Fruit fly (Drosophila melanogaster) whole organism, embryonic: ENCODE results near the gene Fmr1.

Experiments
- Atf6 ChIP-seq: fragments of 200-800 bp; sonication (Bioruptor generic); IDR thresholded peaks from 2 replicates; pipeline ENCODE4 v1.3.6; 2022; ENCODE audit warnings: missing biosample characterization, missing genetic modification characterization
- CG1024 ChIP-seq: fragments of 200-800 bp; sonication (Bioruptor generic); IDR thresholded peaks from 2 replicates; pipeline ENCODE4 v1.3.6; 2022; ENCODE audit warnings: missing biosample characterization, missing genetic modification characterization
- CG12219 ChIP-seq: fragments of 200-800 bp; sonication (Bioruptor generic); optimal IDR thresholded peaks from 3 replicates; lab custom pipeline; 2018; ENCODE audit warnings: missing biosample characterization, mild to moderate bottlenecking, missing genetic modification characterization
- CG13894 ChIP-seq: fragments of 200-800 bp; sonication (Bioruptor generic); optimal IDR thresholded peaks from 3 replicates; lab custom pipeline; 2018; ENCODE audit warnings: missing biosample characterization, mild to moderate bottlenecking, missing genetic modification characterization, moderate library complexity
- CG16815 ChIP-seq: fragments of 200-800 bp; sonication (Bioruptor generic); optimal IDR thresholded peaks from 3 replicates; lab custom pipeline; 2017; ENCODE audit warnings: missing biosample characterization, mild to moderate bottlenecking, missing genetic modification characterization
- CG17385 ChIP-seq: fragments of 200-800 bp; sonication (Bioruptor generic); optimal IDR thresholded peaks from 3 replicates; lab custom pipeline; 2018; ENCODE audit warnings: missing biosample characterization, mild to moderate bottlenecking, missing genetic modification characterization
- CG2712 ChIP-seq: fragments of 200-800 bp; optimal IDR thresholded peaks from 3 replicates; lab custom pipeline; 2019; ENCODE audit warnings: missing biosample characterization, mild to moderate bottlenecking, missing genetic modification characterization, moderate library complexity
- CG34224 ChIP-seq: fragments of 200-800 bp; sonication (Bioruptor generic); IDR thresholded peaks from 3 replicates; pipeline ENCODE4 v1.3.6; 2022; ENCODE audit warnings: missing biosample characterization, missing genetic modification characterization; ENCODE audit not compliant: partially characterized antibody
- CG4282 ChIP-seq: fragments of 200-800 bp; sonication (Bioruptor generic); optimal IDR thresholded peaks from 2 replicates; lab custom pipeline; 2016; ENCODE audit warnings: missing biosample characterization, missing genetic modification characterization
- CG43689 ChIP-seq: fragments of 200-800 bp; sonication (Bioruptor generic); IDR thresholded peaks from 2 replicates; pipeline ENCODE4 v1.3.6; 2022; ENCODE audit warnings: missing biosample characterization, missing genetic modification characterization
- CG7357 ChIP-seq: fragments of 200-800 bp; sonication (Bioruptor generic); IDR thresholded peaks from 3 replicates; pipeline ENCODE4 v1.3.6; 2022; ENCODE audit warnings: missing biosample characterization, missing genetic modification characterization
- CG7745 ChIP-seq: fragments of 200-800 bp; sonication (Bioruptor generic); optimal IDR thresholded peaks from 2 replicates; lab custom pipeline; 2018; ENCODE audit warnings: missing biosample characterization, mild to moderate bottlenecking, missing genetic modification characterization, moderate library complexity
- CG9797 ChIP-seq: fragments of 200-800 bp; sonication (Bioruptor generic); optimal IDR thresholded peaks from 3 replicates; lab custom pipeline; 2018; ENCODE audit warnings: missing biosample characterization, mild to moderate bottlenecking, missing genetic modification characterization
- D19A ChIP-seq: fragments of 200-800 bp; optimal IDR thresholded peaks from 3 replicates; lab custom pipeline; 2019; ENCODE audit warnings: missing biosample characterization, mild to moderate bottlenecking, missing genetic modification characterization, moderate library complexity
- Dbx ChIP-seq: fragments of 200-800 bp; sonication (Bioruptor generic); IDR thresholded peaks from 3 replicates; pipeline ENCODE4 v1.3.6; 2022; ENCODE audit warnings: missing biosample characterization, missing genetic modification characterization
- Elba2 ChIP-seq: fragments of 200-800 bp; sonication (Bioruptor generic); optimal IDR thresholded peaks from 3 replicates; lab custom pipeline; 2016; ENCODE audit warnings: missing biosample characterization, missing genetic modification characterization
- Ets97D ChIP-seq: fragments of 200-800 bp; sonication (Bioruptor generic); optimal IDR thresholded peaks from 3 replicates; lab custom pipeline; 2016; ENCODE audit warnings: missing biosample characterization, missing genetic modification characterization
- Fer3 ChIP-seq: fragments of 200-800 bp; sonication (Bioruptor generic); optimal IDR thresholded peaks from 2 replicates; lab custom pipeline; 2018; ENCODE audit warnings: missing biosample characterization, mild to moderate bottlenecking, missing genetic modification characterization, moderate library complexity
- HHEX ChIP-seq: fragments of 200-800 bp; sonication (Bioruptor generic); optimal IDR thresholded peaks from 3 replicates; lab custom pipeline; 2017; ENCODE audit warnings: missing biosample characterization, mild to moderate bottlenecking, missing genetic modification characterization, missing genetic modification reagents
- Hsf ChIP-seq: fragments of 200-800 bp; sonication (Bioruptor generic); optimal IDR thresholded peaks from 3 replicates; lab custom pipeline; 2016; ENCODE audit warnings: missing biosample characterization, missing genetic modification characterization
- Mes4 ChIP-seq: fragments of 200-800 bp; sonication (Bioruptor generic); optimal IDR thresholded peaks from 2 replicates; lab custom pipeline; 2016; ENCODE audit warnings: missing biosample characterization, missing genetic modification characterization
- NFAT ChIP-seq: fragments of 200-800 bp; sonication (Bioruptor generic); IDR thresholded peaks from 2 replicates; pipeline ENCODE4 v1.3.6; 2022; ENCODE audit warnings: missing biosample characterization, missing genetic modification characterization
- Nf-YC ChIP-seq: fragments of 200-800 bp; optimal IDR thresholded peaks from 3 replicates; lab custom pipeline; 2019; ENCODE audit warnings: missing biosample characterization, mild to moderate bottlenecking, missing genetic modification characterization, moderate library complexity
- Oaz ChIP-seq: fragments of 200-800 bp; sonication (Bioruptor generic); IDR thresholded peaks from 2 replicates; pipeline ENCODE4 v1.3.6; 2022; ENCODE audit warnings: missing biosample characterization, missing genetic modification characterization
- Oli ChIP-seq: fragments of 200-800 bp; sonication (Bioruptor generic); optimal IDR thresholded peaks from 2 replicates; lab custom pipeline; 2018; ENCODE audit warnings: missing biosample characterization, mild to moderate bottlenecking, missing genetic modification characterization, moderate library complexity
- Opbp ChIP-seq: fragments of 200-800 bp; sonication (Bioruptor generic); IDR thresholded peaks from 3 replicates; pipeline ENCODE4 v1.3.6; 2022; ENCODE audit warnings: missing biosample characterization, missing genetic modification characterization; ENCODE audit not compliant: partially characterized antibody
- amos ChIP-seq: fragments of 200-800 bp; sonication (Bioruptor generic); IDR thresholded peaks from 2 replicates; pipeline ENCODE4 v1.3.6; 2022; ENCODE audit warnings: missing biosample characterization, missing genetic modification characterization; ENCODE audit not compliant: partially characterized antibody
- ato ChIP-seq: fragments of 200-800 bp; sonication (Bioruptor generic); IDR thresholded peaks from 2 replicates; pipeline ENCODE4 v1.3.6; 2022; ENCODE audit warnings: missing biosample characterization, missing genetic modification characterization; ENCODE audit not compliant: partially characterized antibody
- br ChIP-seq: fragments of >200 bp; optimal IDR thresholded peaks from 2 replicates; lab custom pipeline; 2017
- caup ChIP-seq: fragments of 200-800 bp; sonication (Bioruptor generic); optimal IDR thresholded peaks from 3 replicates; lab custom pipeline; 2017; ENCODE audit warnings: missing biosample characterization, mild to moderate bottlenecking, missing genetic modification characterization, moderate library complexity; ENCODE audit not compliant: severe bottlenecking
- chif ChIP-seq, 2 experiments: fragments of 200-800 bp; sonication (Bioruptor generic); optimal IDR thresholded peaks; 3 replicates each; lab custom pipeline; 2016; ENCODE audit warnings: missing biosample characterization in 2 of 2, missing genetic modification characterization in 2 of 2
- chinmo ChIP-seq: fragments of 200-800 bp; sonication (Bioruptor generic); IDR thresholded peaks from 4 replicates; pipeline ENCODE4 v1.3.6; 2022; ENCODE audit warnings: missing biosample characterization, missing genetic modification characterization; ENCODE audit not compliant: partially characterized antibody
- chm ChIP-seq: fragments of 200-800 bp; sonication (Bioruptor generic); IDR thresholded peaks from 2 replicates; pipeline ENCODE4 v1.3.6; 2022; ENCODE audit warnings: missing biosample characterization, missing genetic modification characterization
- danr ChIP-seq: fragments of 200-800 bp; sonication (Bioruptor generic); IDR thresholded peaks from 2 replicates; pipeline ENCODE4 v1.3.6; 2022; ENCODE audit warnings: missing biosample characterization, missing genetic modification characterization
- dmrt99B ChIP-seq: fragments of 200-800 bp; sonication (Bioruptor generic); optimal IDR thresholded peaks from 2 replicates; lab custom pipeline; 2018; ENCODE audit warnings: missing biosample characterization, mild to moderate bottlenecking, missing genetic modification characterization, moderate library complexity
- esg ChIP-seq: fragments of 200-800 bp; sonication (Bioruptor generic); conservative IDR thresholded peaks from 2 replicates; pipeline ENCODE4 v1.3.6; 2022; ENCODE audit warnings: missing biosample characterization, missing genetic modification characterization
- ewg ChIP-seq: fragments of 200-800 bp; sonication (Bioruptor generic); optimal IDR thresholded peaks from 3 replicates; lab custom pipeline; 2017; ENCODE audit warnings: mild to moderate bottlenecking, missing biosample characterization, missing genetic modification reagents, missing genetic modification characterization
- gce ChIP-seq: fragments of 200-800 bp; sonication (Bioruptor generic); IDR thresholded peaks from 3 replicates; pipeline ENCODE4 v1.3.6; 2022; ENCODE audit warnings: missing biosample characterization, missing genetic modification characterization
- knrl ChIP-seq: fragments of 200-800 bp; sonication (Bioruptor generic); IDR thresholded peaks from 3 replicates; pipeline ENCODE4 v1.3.6; 2022; ENCODE audit warnings: missing biosample characterization, missing genetic modification characterization; ENCODE audit not compliant: partially characterized antibody
- lola ChIP-seq, 3 experiments: fragments of >200 bp in 2 of 3; fragments of 200-800 bp in 1 of 3; sonication (Bioruptor generic) in 1 of 3; optimal IDR thresholded peaks; 2 replicates each; lab custom pipeline; 2017 to 2019; ENCODE audit warnings: missing biosample characterization in 3 of 3, missing genetic modification characterization in 3 of 3, mild to moderate bottlenecking in 1 of 3, moderate library complexity in 1 of 3
- nmo ChIP-seq: fragments of 200-800 bp; sonication (Bioruptor generic); optimal IDR thresholded peaks from 2 replicates; lab custom pipeline; 2018; ENCODE audit warnings: missing biosample characterization, mild to moderate bottlenecking, missing genetic modification characterization, moderate library complexity
- shn ChIP-seq: fragments of 200-800 bp; sonication (Bioruptor generic); optimal IDR thresholded peaks from 3 replicates; lab custom pipeline; 2016; ENCODE audit warnings: missing biosample characterization, missing genetic modification characterization
- stc ChIP-seq: fragments of 200-800 bp; sonication (Bioruptor generic); IDR thresholded peaks from 2 replicates; pipeline ENCODE4 v1.3.6; 2022; ENCODE audit warnings: missing biosample characterization, missing genetic modification characterization
- stwl ChIP-seq: fragments of 200-800 bp; sonication (Bioruptor generic); optimal IDR thresholded peaks from 3 replicates; lab custom pipeline; 2018; ENCODE audit warnings: missing biosample characterization, mild to moderate bottlenecking, missing genetic modification characterization, moderate library complexity
- tio ChIP-seq: fragments of 200-800 bp; sonication (Bioruptor generic); optimal IDR thresholded peaks from 2 replicates; lab custom pipeline; 2017; ENCODE audit warnings: missing biosample characterization, missing genetic modification characterization, inconsistent platforms
- tna ChIP-seq: fragments of 200-800 bp; sonication (Bioruptor generic); IDR thresholded peaks from 2 replicates; pipeline ENCODE4 v1.3.6; 2022; ENCODE audit warnings: missing biosample characterization, missing genetic modification characterization; ENCODE audit not compliant: partially characterized antibody
- trh ChIP-seq: fragments of 200-800 bp; sonication (Bioruptor generic); optimal IDR thresholded peaks from 2 replicates; lab custom pipeline; 2016; ENCODE audit warnings: missing biosample characterization, missing genetic modification characterization
- z ChIP-seq: fragments of 200-800 bp; sonication (Bioruptor generic); IDR thresholded peaks from 3 replicates; pipeline ENCODE4 v1.3.6; 2022; ENCODE audit warnings: missing biosample characterization, missing genetic modification characterization
- zfh1 ChIP-seq: fragments of 200-800 bp; sonication (Bioruptor generic); IDR thresholded peaks from 3 replicates; pipeline ENCODE4 v1.3.6; 2022; ENCODE audit warnings: missing biosample characterization, missing genetic modification characterization

Fmr1 gene

DNA sequence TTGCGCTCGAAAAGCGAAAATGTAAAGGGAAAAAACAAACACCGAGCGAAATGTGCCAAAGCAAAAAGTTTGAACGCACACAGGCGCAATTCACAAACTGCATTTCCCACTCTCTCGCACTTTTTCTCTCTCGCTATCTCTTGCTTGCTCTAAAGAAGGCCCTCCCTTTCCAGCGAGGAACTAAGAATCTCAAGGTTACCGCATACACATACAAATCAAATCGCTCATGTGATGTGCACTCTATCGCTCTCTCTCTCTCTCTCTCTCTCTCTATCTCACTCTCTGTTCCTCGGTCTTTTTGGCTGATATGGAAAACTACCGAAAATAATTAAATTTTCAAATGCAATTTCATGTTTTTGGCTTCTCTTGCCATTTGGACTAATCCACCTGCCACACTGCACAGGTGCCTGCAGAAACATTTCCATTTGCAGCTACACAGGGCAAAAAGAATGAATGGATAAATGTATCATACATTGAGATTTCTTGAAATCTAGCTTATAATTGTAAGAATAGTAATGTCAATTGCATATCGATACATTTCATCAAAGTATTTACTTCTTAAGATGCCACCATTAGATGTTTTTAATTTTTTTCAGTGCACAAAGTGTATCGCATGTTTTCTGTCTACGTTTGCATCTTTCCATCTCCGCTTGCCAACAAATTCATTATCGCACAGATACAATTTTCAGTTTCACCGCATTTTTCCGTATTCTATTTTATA is 30.5 kb downstream of the Fmr1 start (continued):
- TF ChIP-seq chinmo (GFP tag; lab: Robert Waterston, UW) (peak; percentile 72; the same call in 2 of the 4 replicates), z (GFP tag; lab: Robert Waterston, UW) (no peak), CG4282 (no peak), CG2712 (peak; percentile 45), shn (GFP tag; lab: Kevin White, UChicago) (no peak), Nf-YC (tag; lab: Kevin White, UChicago) (peak; percentile 31), caup (GFP tag; lab: Kevin White, UChicago) (no peak), CG12219 (GFP tag; lab: Kevin White, UChicago) (peak; percentile 7), Atf6 (no peak), br (lab: Kevin White, UChicago) (no peak), NFAT (GFP tag; lab: Robert Waterston, UW) (no peak), Oaz (GFP tag; lab: Robert Waterston, UW) (no peak), CG7745 (tag; lab: Kevin White, UChicago) (no peak), nmo (GFP tag; lab: Kevin White, UChicago) (peak; percentile 38), CG43689 (GFP tag; lab: Robert Waterston, UW) (0 out of 2 replicates have a peak, but pooled peaks have one; percentile 6), chm (GFP tag; lab: Robert Waterston, UW) (no peak), gce (GFP tag; lab: Robert Waterston, UW) (0 out of 3 replicates have a peak, but pooled peaks have one; percentile 11), Elba2 (GFP tag; lab: Kevin White, UChicago) (no peak), amos (no peak), knrl (GFP tag; lab: Robert Waterston, UW) (no peak), lola (GFP tag; optimal IDR thresholded peaks at IDR 0.05; lab: Kevin White, UChicago) (no peak), CG7357 (no peak), CG1024 (GFP tag; lab: Robert Waterston, UW) (no peak), dmrt99B (peak; percentile 57), tio (GFP tag; lab: Kevin White, UChicago) (no peak), Hsf (GFP tag; lab: Kevin White, UChicago) (no peak), Fer3 (tag; lab: Kevin White, UChicago) (no peak), ato (GFP tag; lab: Robert Waterston, UW) (no peak), stc (GFP tag; lab: Robert Waterston, UW) (no peak), CG17385 (GFP tag; lab: Kevin White, UChicago) (no peak), chif (GFP tag; optimal IDR thresholded peaks at IDR 0.05; lab: Kevin White, UChicago) (peak; percentile 10 to 58), Oli (tag; lab: Kevin White, UChicago) (peak; percentile 40), Mes4 (GFP tag; lab: Kevin White, UChicago) (no peak), Dbx (GFP tag; lab: Robert Waterston, UW) (no peak), esg (GFP tag; lab: Robert Waterston, UW) (no peak; the same call in 1 of the 2 replicates), trh (GFP tag; lab: Kevin White, UChicago) (no peak), D19A (tag; lab: Kevin White, UChicago) (no peak), CG34224 (GFP tag; lab: Robert Waterston, UW) (no peak), CG13894 (tag; lab: Kevin White, UChicago) (no peak), tna (GFP tag; lab: Robert Waterston, UW) (no peak), CG9797 (no peak), zfh1 (GFP tag; lab: Robert Waterston, UW) (peak; percentile 40; the same call in 1 of the 3 replicates), stwl (tag; lab: Kevin White, UChicago) (no peak), danr (GFP tag; lab: Robert Waterston, UW) (no peak), HHEX (no peak), CG16815 (GFP tag; lab: Kevin White, UChicago) (no peak), ewg (GFP tag; lab: Kevin White, UChicago) (peak; percentile 17), Opbp (GFP tag; lab: Robert Waterston, UW) (no peak), Ets97D (GFP tag; lab: Kevin White, UChicago) (no peak)
